Fruit fly (Drosophila melanogaster) whole organism, wandering third instar larva: Measurements from ENCODE around the gene CG9922.
A peak's percentile ranks its signal among the peaks of the same experiment; 100 is the strongest.

ENCODE experiments used
- Abd-B ChIP-seq: fragments of >200 bp; optimal IDR thresholded peaks from 2 replicates; lab custom pipeline; 2017; ENCODE audit warnings: missing biosample characterization, missing genetic modification characterization
- CG32264 ChIP-seq: fragments of 200-800 bp; sonication (Bioruptor generic); optimal IDR thresholded peaks from 2 replicates; lab custom pipeline; 2016; ENCODE audit warnings: missing biosample characterization, missing genetic modification characterization
- CrebA ChIP-seq: fragments of 200-800 bp; sonication (Bioruptor generic); optimal IDR thresholded peaks from 2 replicates; lab custom pipeline; 2016; ENCODE audit warnings: missing biosample characterization, mild to moderate bottlenecking, missing genetic modification characterization, borderline replicate concordance
- Dfd ChIP-seq: fragments of >200 bp; optimal IDR thresholded peaks from 2 replicates; lab custom pipeline; 2017; ENCODE audit warnings: missing biosample characterization, missing genetic modification characterization
- Dif ChIP-seq: fragments of 200-275, 200-300 bp; sonication (Bioruptor generic); optimal IDR thresholded peaks from 2 replicates; lab custom pipeline; 2018; ENCODE audit warnings: missing biosample characterization, missing genetic modification characterization; ENCODE audit not compliant: partially characterized antibody
- GATAd ChIP-seq: sonication (Bioruptor generic); optimal IDR thresholded peaks from 2 replicates; lab custom pipeline; 2016; ENCODE audit warnings: missing biosample characterization, missing genetic modification characterization
- HLH106 ChIP-seq: fragments of 200-800 bp; optimal IDR thresholded peaks from 3 replicates; lab custom pipeline; 2019; ENCODE audit warnings: missing biosample characterization, mild to moderate bottlenecking, missing genetic modification characterization, moderate library complexity
- Hr83 ChIP-seq: fragments of 200-300 bp; sonication (Bioruptor generic); optimal IDR thresholded peaks from 2 replicates; lab custom pipeline; 2016; ENCODE audit warnings: missing biosample characterization, mild to moderate bottlenecking, missing genetic modification characterization, moderate library complexity; ENCODE audit not compliant: poor library complexity, severe bottlenecking
- Myc ChIP-seq: fragments of >200 bp; optimal IDR thresholded peaks from 2 replicates; lab custom pipeline; 2017
- Rel ChIP-seq, 2 experiments: fragments of 200-800 bp; sonication (Bioruptor generic) in 1 of 2; optimal IDR thresholded peaks; 2 replicates in 1 of 2; 3 replicates in 1 of 2; lab custom pipeline; 2016 to 2019; ENCODE audit warnings: mild to moderate bottlenecking in 2 of 2, missing biosample characterization in 2 of 2, missing genetic modification characterization in 2 of 2, moderate library complexity in 1 of 2
- Sp1 ChIP-seq: fragments of 200-800 bp; sonication (Bioruptor generic); optimal IDR thresholded peaks from 3 replicates; lab custom pipeline; 2019; ENCODE audit warnings: missing biosample characterization, mild to moderate bottlenecking, missing genetic modification characterization, moderate library complexity
- Vsx2 ChIP-seq: fragments of 200-300, 225-300 bp; sonication (Bioruptor generic); optimal IDR thresholded peaks from 2 replicates; lab custom pipeline; 2018; ENCODE audit warnings: missing biosample characterization, missing genetic modification characterization; ENCODE audit not compliant: partially characterized antibody
- br ChIP-seq: fragments of 200-800 bp; sonication (Bioruptor generic); optimal IDR thresholded peaks from 2 replicates; lab custom pipeline; 2016; ENCODE audit warnings: missing biosample characterization, missing genetic modification characterization
- dl ChIP-seq, 2 experiments: fragments of 175-275, 200-275 bp in 1 of 2; fragments of 200-275 bp in 1 of 2; sonication (Bioruptor generic); optimal IDR thresholded peaks; lab custom pipeline; 2018; ENCODE audit warnings: mild to moderate bottlenecking in 2 of 2, missing biosample characterization in 2 of 2, missing genetic modification characterization in 2 of 2, moderate library complexity in 2 of 2; ENCODE audit not compliant: partially characterized antibody in 2 of 2, insufficient read depth in 1 of 2
- dmrt93B ChIP-seq: fragments of 200-800 bp; sonication (Bioruptor generic); optimal IDR thresholded peaks from 2 replicates; lab custom pipeline; 2018; ENCODE audit warnings: missing biosample characterization, mild to moderate bottlenecking, missing genetic modification characterization
- dsf ChIP-seq: sonication (Bioruptor generic); optimal IDR thresholded peaks from 2 replicates; lab custom pipeline; 2016; ENCODE audit warnings: missing biosample characterization, missing genetic modification characterization, borderline replicate concordance
- ey ChIP-seq: fragments of 200-800 bp; sonication (Bioruptor generic); optimal IDR thresholded peaks from 2 replicates; lab custom pipeline; 2016; ENCODE audit warnings: missing biosample characterization, missing genetic modification characterization
- foxo ChIP-seq, 2 experiments: fragments of 200-800 bp; sonication (Bioruptor generic); optimal IDR thresholded peaks; 2 replicates in 1 of 2; 3 replicates in 1 of 2; lab custom pipeline; 2016 to 2017; ENCODE audit warnings: missing biosample characterization in 2 of 2, missing genetic modification characterization in 2 of 2
- fru ChIP-seq: fragments of 200-800 bp; sonication (Bioruptor generic); optimal IDR thresholded peaks from 3 replicates; lab custom pipeline; 2016; ENCODE audit warnings: missing biosample characterization, mild to moderate bottlenecking, missing genetic modification characterization
- h ChIP-seq: fragments of 200-800 bp; sonication (Bioruptor generic); optimal IDR thresholded peaks from 3 replicates; lab custom pipeline; 2016; ENCODE audit warnings: missing biosample characterization, mild to moderate bottlenecking, missing genetic modification characterization
- jim ChIP-seq: fragments of 175-275, 200-325 bp; sonication (Bioruptor generic); optimal IDR thresholded peaks from 2 replicates; lab custom pipeline; 2016; ENCODE audit warnings: missing biosample characterization, mild to moderate bottlenecking, missing genetic modification characterization
- lola ChIP-seq: fragments of >200 bp; optimal IDR thresholded peaks from 2 replicates; lab custom pipeline; 2017; ENCODE audit warnings: missing biosample characterization, missing genetic modification characterization
- pan ChIP-seq: fragments of >200 bp; optimal IDR thresholded peaks from 2 replicates; lab custom pipeline; 2017
- psq ChIP-seq: fragments of 200-800 bp; sonication (Bioruptor generic); optimal IDR thresholded peaks from 3 replicates; lab custom pipeline; 2017; ENCODE audit warnings: missing biosample characterization, mild to moderate bottlenecking, missing genetic modification characterization, moderate library complexity
- rgr ChIP-seq: fragments of 200-800 bp; sonication (Bioruptor generic); optimal IDR thresholded peaks from 3 replicates; lab custom pipeline; 2016; ENCODE audit warnings: missing biosample characterization, mild to moderate bottlenecking, missing genetic modification characterization
- sage ChIP-seq: fragments of 200-800 bp; sonication (Bioruptor generic); optimal IDR thresholded peaks from 2 replicates; lab custom pipeline; 2016; ENCODE audit warnings: missing biosample characterization, mild to moderate bottlenecking, missing genetic modification characterization
- sv ChIP-seq: fragments of 200-800 bp; sonication (Bioruptor generic); optimal IDR thresholded peaks from 3 replicates; lab custom pipeline; 2016; ENCODE audit warnings: missing biosample characterization, missing genetic modification characterization
- tai ChIP-seq: sonication (Bioruptor generic); optimal IDR thresholded peaks from 2 replicates; lab custom pipeline; 2016; ENCODE audit warnings: missing biosample characterization, missing genetic modification characterization
- woc ChIP-seq: sonication (Bioruptor generic); optimal IDR thresholded peaks from 2 replicates; lab custom pipeline; 2016; ENCODE audit warnings: missing biosample characterization, mild to moderate bottlenecking, missing genetic modification characterization

The CG9922 gene

DNA sequence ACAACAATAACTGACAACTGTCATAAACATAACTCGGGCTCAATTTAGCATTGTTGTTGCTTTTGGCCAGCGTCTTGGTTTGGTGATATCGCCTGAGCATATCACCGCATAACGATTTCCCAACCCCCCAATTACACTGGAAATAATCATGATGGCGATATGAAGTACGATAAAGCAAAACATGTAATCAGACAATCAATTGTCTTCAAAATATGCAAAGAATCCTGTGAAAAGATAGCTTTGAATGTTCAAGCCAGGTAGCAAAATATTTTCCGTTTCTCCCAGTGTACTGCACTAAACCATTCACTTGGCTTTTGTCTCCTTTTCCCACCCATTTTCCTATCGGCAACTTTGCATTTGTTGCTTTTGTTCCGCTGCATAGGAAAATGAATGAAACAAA is 36.7 kb downstream of the CG9922 start:
- no peak for TF ChIP-seq br (GFP tag; lab: Kevin White, UChicago)
- TF ChIP-seq foxo (GFP tag; optimal IDR thresholded peaks at IDR 0.05; lab: Kevin White, UChicago): peak in 1 of 2 experiments; percentile 34

DNA sequence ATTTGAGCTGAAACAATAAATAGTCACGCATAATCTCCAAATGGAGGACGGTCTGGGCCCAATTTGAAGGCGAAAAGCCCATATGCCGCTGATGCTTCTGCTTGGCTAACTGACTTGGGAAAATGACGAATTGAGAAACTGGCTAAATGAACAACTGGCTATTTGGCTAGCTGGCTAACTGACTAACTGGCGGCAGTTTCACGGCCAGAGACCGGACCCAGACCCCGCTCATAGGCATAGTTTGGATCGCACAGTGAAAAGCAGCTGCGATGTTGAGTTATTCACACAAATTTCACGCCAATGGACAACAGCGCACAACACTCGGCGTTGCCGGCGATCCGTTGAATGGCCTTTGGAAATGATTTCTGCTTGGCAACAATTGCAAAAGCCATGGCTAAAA is 37.6 kb downstream of the CG9922 start:
- TF ChIP-seq pan (no peak), CrebA (GFP tag; lab: Kevin White, UChicago) (no peak), Rel (GFP tag; optimal IDR thresholded peaks at IDR 0.05; lab: Kevin White, UChicago) (no peak), Rel (tag; optimal IDR thresholded peaks at IDR 0.05; lab: Kevin White, UChicago) (no peak), dsf (GFP tag; lab: Kevin White, UChicago) (no peak), CG32264 (GFP tag; lab: Kevin White, UChicago) (no peak), sv (no peak), GATAd (GFP tag; lab: Kevin White, UChicago) (no peak), Hr83 (GFP tag; lab: Kevin White, UChicago) (no peak), dl (GFP tag; optimal IDR thresholded peaks at IDR 0.05; lab: Kevin White, UChicago; ENCODE audit: insufficient read depth in 1 of 2, partially characterized antibody in 2 of 2) (no peak), Abd-B (GFP tag; lab: Kevin White, UChicago) (no peak), tai (GFP tag; lab: Kevin White, UChicago) (no peak), sage (no peak), fru (no peak), Myc (lab: Kevin White, UChicago) (no peak), woc (GFP tag; lab: Kevin White, UChicago) (no peak), Vsx2 (GFP tag; lab: Kevin White, UChicago) (no peak), dmrt93B (GFP tag; lab: Kevin White, UChicago) (no peak), h (GFP tag; lab: Kevin White, UChicago) (no peak)

- TF ChIP-seq CG32264 (GFP tag; lab: Kevin White, UChicago): no peak
- TF ChIP-seq sage: no peak
- no peak for TF ChIP-seq pan
- TF ChIP-seq rgr (GFP tag; lab: Kevin White, UChicago): no peak
- TF ChIP-seq woc (GFP tag; lab: Kevin White, UChicago): no peak
Observed at dm6 chr3R:13998162-13998561, 38.0 kb downstream of the CG9922 start.

dm6 chr3R:13997762-13998161 is 38.4 kb downstream of the CG9922 start:
- TF ChIP-seq tai (GFP tag; lab: Kevin White, UChicago) (no peak), fru (no peak), br (GFP tag; lab: Kevin White, UChicago) (no peak), Hr83 (GFP tag; lab: Kevin White, UChicago) (no peak), ey (GFP tag; lab: Kevin White, UChicago) (no peak), Dif (GFP tag; lab: Kevin White, UChicago) (no peak), sage (no peak), Sp1 (no peak)

DNA sequence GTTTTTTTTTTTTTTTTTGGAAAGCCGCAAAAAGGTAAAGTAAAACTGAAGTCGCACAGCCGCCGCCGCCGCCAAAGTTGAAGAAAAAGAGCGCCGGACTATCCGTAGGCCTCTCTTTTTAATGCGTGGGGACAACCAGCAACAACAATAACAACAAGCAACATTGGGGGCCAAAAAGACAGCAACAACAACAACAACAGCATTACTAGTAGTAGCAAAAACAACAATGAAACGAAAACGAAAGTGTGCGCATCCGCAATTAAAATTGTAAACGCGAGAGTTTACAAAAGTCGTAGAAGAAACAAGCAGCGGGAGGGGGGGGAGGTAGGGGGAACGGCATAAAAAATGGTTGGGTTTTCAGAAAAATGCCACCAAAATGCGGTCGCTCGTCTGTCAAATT is 40.3 kb downstream of the CG9922 start:
- TF ChIP-seq CG32264 (GFP tag; lab: Kevin White, UChicago) (no peak), lola (GFP tag; lab: Kevin White, UChicago) (no peak), CrebA (GFP tag; lab: Kevin White, UChicago) (no peak), Dfd (GFP tag; lab: Kevin White, UChicago) (no peak), Abd-B (GFP tag; lab: Kevin White, UChicago) (no peak), psq (no peak)

DNA sequence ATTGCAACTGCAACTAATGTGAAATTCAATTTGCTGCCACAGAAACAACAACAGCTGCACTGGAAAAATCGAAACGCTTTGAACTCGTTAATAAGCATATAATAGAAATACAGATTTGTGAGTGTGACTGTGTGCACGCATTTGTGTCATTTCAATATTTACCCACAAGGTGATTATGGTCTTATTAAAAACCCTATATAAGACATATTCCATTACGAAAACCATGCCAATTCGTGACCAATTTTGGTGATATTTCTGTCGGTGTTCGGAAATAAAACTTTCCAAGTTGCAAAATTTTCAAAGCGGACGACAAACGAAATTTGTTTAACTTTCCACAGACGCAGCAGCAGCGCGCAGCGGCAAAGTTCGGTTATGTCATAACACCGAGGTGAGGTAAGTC is 40.8 kb downstream of the CG9922 start:
- no peak for TF ChIP-seq Dif (GFP tag; lab: Kevin White, UChicago)
- no peak for TF ChIP-seq jim
- no peak for TF ChIP-seq HLH106 (tag; lab: Kevin White, UChicago)
